Fruit fly (Drosophila melanogaster): Measurements from ENCODE around the gene Tnpo.

- TF ChIP-seq Ets98B (GFP tag; IDR thresholded peaks at IDR 0.05) (peak; percentile 55), CG13204 (GFP tag; optimal IDR thresholded peaks at IDR 0.05) (no peak), Pif1A (GFP tag; optimal IDR thresholded peaks at IDR 0.05) (no peak)
These were observed 26.9 kb downstream of the Tnpo start, which contains the start of gene CG33946 for dm6 chr3L:6220187-6220586.

Measured in whole organism, pupa.